Worm (Caenorhabditis elegans) whole organism, L4/young adult: ENCODE measurements around the gene rsef-1.

Experiments
- W03F9.2 ChIP-seq: fragments of 150-350 bp; optimal IDR thresholded peaks from 2 replicates; lab custom pipeline; 2014; ENCODE audit warnings: missing biosample characterization, missing genetic modification characterization
- dao-5 ChIP-seq: sonication (generic microtip); optimal IDR thresholded peaks from 2 replicates; lab custom pipeline; 2016; ENCODE audit warnings: missing genotype, missing genetic modification characterization, moderate library complexity, missing compliant biosample characterization
- him-1 ChIP-seq: sonication (generic microtip); optimal IDR thresholded peaks from 2 replicates; lab custom pipeline; 2016; ENCODE audit warnings: missing genotype, missing genetic modification reagents, missing genetic modification characterization, missing compliant biosample characterization

DNA sequence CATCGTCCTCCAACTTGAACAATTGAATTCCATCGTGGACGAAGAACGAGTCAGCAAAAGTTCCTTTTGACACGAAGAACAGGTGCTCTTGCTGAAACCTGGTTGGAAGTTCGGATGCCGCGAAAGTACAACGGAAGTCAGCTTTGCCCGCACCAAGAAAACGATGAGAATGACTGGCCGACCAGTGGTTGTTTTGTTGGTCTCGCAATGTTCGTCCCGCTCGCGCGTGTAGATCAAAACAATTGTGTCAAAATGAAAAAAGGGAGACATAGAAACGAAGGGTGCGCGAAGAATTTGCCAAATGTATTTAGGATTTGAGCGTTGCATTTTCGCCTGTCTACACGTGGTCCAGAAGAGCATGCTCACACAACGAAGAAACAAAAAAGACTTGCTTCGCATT is 30.2 kb downstream of the rsef-1 start, which contains the start of gene M02F4.1:
- TF ChIP-seq him-1 (no peak), W03F9.2 (tag; lab: Kevin White, UChicago) (no peak), dao-5 (tag; lab: Kevin White, UChicago) (no peak)
